Worm (Caenorhabditis elegans): ENCODE measurements around the gene D1005.6.

D1005.6 gene

ce11 chrX:1489574-1489973, 25.0 kb upstream of the D1005.6 start:
- TF ChIP-seq bed-1 (GFP tag; IDR thresholded peaks at IDR 0.05) (no peak), ekl-4 (GFP tag; IDR thresholded peaks at IDR 0.05) (0 out of 2 replicates have a peak, but pooled peaks have one; percentile 70), repo-1 (tag; optimal IDR thresholded peaks at IDR 0.05) (peak; percentile 52), chd-7 (tag; optimal IDR thresholded peaks at IDR 0.05) (no peak), lag-1 (GFP tag; IDR thresholded peaks at IDR 0.05) (no peak), ceh-58 (GFP tag; IDR thresholded peaks at IDR 0.05) (0 out of 2 replicates have a peak, but pooled peaks have one; percentile 24)

DNA sequence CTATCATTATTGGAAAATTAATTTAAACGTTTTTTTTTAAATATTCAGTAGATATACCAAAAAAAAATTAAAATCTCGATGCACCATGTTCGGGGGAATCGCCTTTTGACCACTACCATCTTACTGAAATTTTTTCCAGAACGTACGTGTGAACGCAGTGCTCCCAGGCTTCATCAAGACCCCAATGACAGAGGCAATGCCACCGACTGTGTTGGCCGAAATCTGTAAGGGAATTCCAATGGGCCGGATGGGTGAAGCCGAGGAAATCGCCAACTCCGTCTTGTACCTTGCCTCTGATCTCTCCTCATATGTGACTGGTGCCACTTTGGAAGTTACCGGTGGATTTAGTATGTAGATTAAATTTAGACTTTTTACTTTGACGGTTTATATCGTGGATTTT, 24.2 kb upstream of the D1005.6 start:
- TF ChIP-seq aptf-2 (GFP tag; conservative IDR thresholded peaks at IDR 0.05) (no peak), let-607 (tag; optimal IDR thresholded peaks at IDR 0.05) (no peak), ceh-58 (GFP tag; IDR thresholded peaks at IDR 0.05) (0 out of 2 replicates have a peak, but pooled peaks have one; percentile 50), akir-1 (GFP tag; optimal IDR thresholded peaks at IDR 0.05) (no peak), F52B5.7 (tag; optimal IDR thresholded peaks at IDR 0.05) (peak; percentile 27), cebp-2 (GFP tag; IDR thresholded peaks at IDR 0.05) (0 out of 2 replicates have a peak, but pooled peaks have one; percentile 54), nhr-120 (GFP tag; IDR thresholded peaks at IDR 0.05) (0 out of 2 replicates have a peak, but pooled peaks have one; percentile 16), madf-3 (GFP tag; IDR thresholded peaks at IDR 0.05) (0 out of 2 replicates have a peak, but pooled peaks have one; percentile 47), nhr-90 (tag; optimal IDR thresholded peaks at IDR 0.05) (peak; percentile 21), madf-8 (GFP tag; conservative IDR thresholded peaks at IDR 0.05) (no peak), die-1 (tag; optimal IDR thresholded peaks at IDR 0.05) (no peak), chd-7 (tag; optimal IDR thresholded peaks at IDR 0.05) (peak; percentile 56), athp-1 (tag; optimal IDR thresholded peaks at IDR 0.05) (peak; percentile 23), hsf-1 (GFP tag; IDR thresholded peaks at IDR 0.05) (0 out of 2 replicates have a peak, but pooled peaks have one; percentile 22), ceh-91 (GFP tag; IDR thresholded peaks at IDR 0.05) (no peak), atf-7 (tag; optimal IDR thresholded peaks at IDR 0.05) (no peak), nfyb-1 (GFP tag; IDR thresholded peaks at IDR 0.05) (peak; percentile 59; the same call in 1 of the 2 replicates), ceh-100 (GFP tag; IDR thresholded peaks at IDR 0.05) (no peak), dox-1 (GFP tag; IDR thresholded peaks at IDR 0.05) (peak; percentile 36; the same call in 1 of the 2 replicates)

DNA sequence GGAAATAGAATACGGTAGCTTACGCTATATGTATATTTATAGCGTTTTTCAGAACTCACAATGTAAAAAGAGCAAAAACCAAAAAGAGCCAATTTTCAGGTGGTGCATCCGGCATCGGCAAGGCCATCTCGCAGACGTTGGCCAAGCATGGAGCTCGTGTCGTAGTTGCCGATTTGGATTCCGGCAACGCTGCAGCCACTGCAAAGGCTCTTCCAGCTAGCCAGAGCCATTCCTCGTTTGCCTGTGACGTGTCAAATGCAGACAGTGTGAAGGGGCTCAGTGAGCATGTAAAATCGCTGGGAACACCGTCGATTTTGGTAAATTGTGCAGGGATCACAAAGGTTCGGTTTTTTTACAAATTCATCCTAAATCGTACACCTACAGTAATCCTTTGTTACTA, 22.5 kb upstream of the D1005.6 start:
- TF ChIP-seq snpc-1.3 (tag; optimal IDR thresholded peaks at IDR 0.05; ENCODE audit: insufficient read depth) (no peak), bed-1 (GFP tag; IDR thresholded peaks at IDR 0.05) (no peak), zim-3 (tag; optimal IDR thresholded peaks at IDR 0.05) (peak; percentile 72), nhr-27 (tag; optimal IDR thresholded peaks at IDR 0.05) (no peak), madf-3 (GFP tag; IDR thresholded peaks at IDR 0.05) (no peak), attf-6 (GFP tag; IDR thresholded peaks at IDR 0.05) (no peak), dox-1 (GFP tag; IDR thresholded peaks at IDR 0.05) (peak; percentile 13; the same call in 1 of the 2 replicates), madf-6 (GFP tag; IDR thresholded peaks at IDR 0.05) (0 out of 2 replicates have a peak, but pooled peaks have one; percentile 28), snpc-3.4 (tag; optimal IDR thresholded peaks at IDR 0.05) (no peak), aptf-3 (GFP tag; IDR thresholded peaks at IDR 0.05) (0 out of 2 replicates have a peak, but pooled peaks have one; percentile 18), nfya-1 (tag; optimal IDR thresholded peaks at IDR 0.05; ENCODE audit: borderline replicate concordance, insufficient read depth) (no peak), ceh-91 (GFP tag; IDR thresholded peaks at IDR 0.05) (no peak), F55B11.4 (tag; optimal IDR thresholded peaks at IDR 0.05; ENCODE audit: borderline replicate concordance, insufficient read depth) (no peak), C06A6.2 (GFP tag; conservative IDR thresholded peaks at IDR 0.05) (0 out of 2 replicates have a peak, but pooled peaks have one; percentile 17), ztf-22 (GFP tag; optimal IDR thresholded peaks at IDR 0.05) (no peak), rcor-1 (GFP tag; IDR thresholded peaks at IDR 0.05) (no peak), him-1 (tag; optimal IDR thresholded peaks at IDR 0.05) (no peak), F52B5.7 (tag; optimal IDR thresholded peaks at IDR 0.05) (peak; percentile 34), chd-7 (tag; optimal IDR thresholded peaks at IDR 0.05) (peak; percentile 23), zfh-2 (GFP tag; conservative IDR thresholded peaks at IDR 0.05) (peak; percentile 60), F57A8.1 (GFP tag; optimal IDR thresholded peaks at IDR 0.05) (no peak), dpff-1 (tag; optimal IDR thresholded peaks at IDR 0.05) (peak; percentile 35), tbx-9 (tag; optimal IDR thresholded peaks at IDR 0.05; ENCODE audit: borderline replicate concordance) (no peak)
